Fruit fly (Drosophila melanogaster) whole organism, wandering third instar larva: ENCODE data around the gene Cpsf5.

ENCODE experiments used
- Abd-B ChIP-seq: fragments of >200 bp; optimal IDR thresholded peaks from 2 replicates; lab custom pipeline; 2017; ENCODE audit warnings: missing biosample characterization, missing genetic modification characterization
- CG32264 ChIP-seq: fragments of 200-800 bp; sonication (Bioruptor generic); optimal IDR thresholded peaks from 2 replicates; lab custom pipeline; 2016; ENCODE audit warnings: missing biosample characterization, missing genetic modification characterization
- CG9705 ChIP-seq: fragments of 200-800 bp; sonication (Bioruptor generic); optimal IDR thresholded peaks from 2 replicates; lab custom pipeline; 2018; ENCODE audit warnings: missing biosample characterization, mild to moderate bottlenecking, missing genetic modification characterization
- Dfd ChIP-seq: fragments of >200 bp; optimal IDR thresholded peaks from 2 replicates; lab custom pipeline; 2017; ENCODE audit warnings: missing biosample characterization, missing genetic modification characterization
- Dif ChIP-seq: fragments of 200-275, 200-300 bp; sonication (Bioruptor generic); optimal IDR thresholded peaks from 2 replicates; lab custom pipeline; 2018; ENCODE audit warnings: missing biosample characterization, missing genetic modification characterization; ENCODE audit not compliant: partially characterized antibody
- GATAd ChIP-seq: sonication (Bioruptor generic); optimal IDR thresholded peaks from 2 replicates; lab custom pipeline; 2016; ENCODE audit warnings: missing biosample characterization, missing genetic modification characterization
- HLH106 ChIP-seq: fragments of 200-800 bp; optimal IDR thresholded peaks from 3 replicates; lab custom pipeline; 2019; ENCODE audit warnings: missing biosample characterization, mild to moderate bottlenecking, missing genetic modification characterization, moderate library complexity
- Hnf4 ChIP-seq: fragments of 200-800 bp; sonication (Bioruptor generic); optimal IDR thresholded peaks from 2 replicates; lab custom pipeline; 2016; ENCODE audit warnings: missing biosample characterization, mild to moderate bottlenecking, missing genetic modification characterization
- Hr78 ChIP-seq: fragments of >200 bp; optimal IDR thresholded peaks from 2 replicates; lab custom pipeline; 2017; ENCODE audit warnings: missing biosample characterization, missing genetic modification characterization
- Hr83 ChIP-seq: fragments of 200-300 bp; sonication (Bioruptor generic); optimal IDR thresholded peaks from 2 replicates; lab custom pipeline; 2016; ENCODE audit warnings: missing biosample characterization, mild to moderate bottlenecking, missing genetic modification characterization, moderate library complexity; ENCODE audit not compliant: poor library complexity, severe bottlenecking
- Jra ChIP-seq: sonication (Bioruptor generic); optimal IDR thresholded peaks from 2 replicates; lab custom pipeline; 2016; ENCODE audit warnings: missing biosample characterization, missing genetic modification characterization
- Mio ChIP-seq: sonication (Bioruptor generic); optimal IDR thresholded peaks from 2 replicates; lab custom pipeline; 2016; ENCODE audit warnings: missing biosample characterization, missing genetic modification characterization
- Myc ChIP-seq: fragments of >200 bp; optimal IDR thresholded peaks from 2 replicates; lab custom pipeline; 2017
- N ChIP-seq: fragments of >200 bp; optimal IDR thresholded peaks from 2 replicates; lab custom pipeline; 2018; ENCODE audit warnings: missing biosample characterization, missing external identifiers, missing genetic modification characterization
- OdsH ChIP-seq: fragments of 200-800 bp; sonication (Bioruptor generic); optimal IDR thresholded peaks from 2 replicates; lab custom pipeline; 2016; ENCODE audit warnings: missing biosample characterization, mild to moderate bottlenecking, missing genetic modification characterization
- Rel ChIP-seq, 2 experiments: fragments of 200-800 bp; sonication (Bioruptor generic) in 1 of 2; optimal IDR thresholded peaks; 2 replicates in 1 of 2; 3 replicates in 1 of 2; lab custom pipeline; 2016 to 2019; ENCODE audit warnings: mild to moderate bottlenecking in 2 of 2, missing biosample characterization in 2 of 2, missing genetic modification characterization in 2 of 2, moderate library complexity in 1 of 2
- Sp1 ChIP-seq: fragments of 200-800 bp; sonication (Bioruptor generic); optimal IDR thresholded peaks from 3 replicates; lab custom pipeline; 2019; ENCODE audit warnings: missing biosample characterization, mild to moderate bottlenecking, missing genetic modification characterization, moderate library complexity
- br ChIP-seq: fragments of 200-800 bp; sonication (Bioruptor generic); optimal IDR thresholded peaks from 2 replicates; lab custom pipeline; 2016; ENCODE audit warnings: missing biosample characterization, missing genetic modification characterization
- brk ChIP-seq: fragments of 200-800 bp; sonication (Bioruptor generic); optimal IDR thresholded peaks from 2 replicates; lab custom pipeline; 2016; ENCODE audit warnings: missing biosample characterization, mild to moderate bottlenecking, missing genetic modification characterization
- dl ChIP-seq, 2 experiments: fragments of 175-275, 200-275 bp in 1 of 2; fragments of 200-275 bp in 1 of 2; sonication (Bioruptor generic); optimal IDR thresholded peaks; lab custom pipeline; 2018; ENCODE audit warnings: mild to moderate bottlenecking in 2 of 2, missing biosample characterization in 2 of 2, missing genetic modification characterization in 2 of 2, moderate library complexity in 2 of 2; ENCODE audit not compliant: partially characterized antibody in 2 of 2, insufficient read depth in 1 of 2
- dmrt93B ChIP-seq: fragments of 200-800 bp; sonication (Bioruptor generic); optimal IDR thresholded peaks from 2 replicates; lab custom pipeline; 2018; ENCODE audit warnings: missing biosample characterization, mild to moderate bottlenecking, missing genetic modification characterization
- dsf ChIP-seq: sonication (Bioruptor generic); optimal IDR thresholded peaks from 2 replicates; lab custom pipeline; 2016; ENCODE audit warnings: missing biosample characterization, missing genetic modification characterization, borderline replicate concordance
- ey ChIP-seq: fragments of 200-800 bp; sonication (Bioruptor generic); optimal IDR thresholded peaks from 2 replicates; lab custom pipeline; 2016; ENCODE audit warnings: missing biosample characterization, missing genetic modification characterization
- foxo ChIP-seq, 2 experiments: fragments of 200-800 bp; sonication (Bioruptor generic); optimal IDR thresholded peaks; 2 replicates in 1 of 2; 3 replicates in 1 of 2; lab custom pipeline; 2016 to 2017; ENCODE audit warnings: missing biosample characterization in 2 of 2, missing genetic modification characterization in 2 of 2
- fru ChIP-seq: fragments of 200-800 bp; sonication (Bioruptor generic); optimal IDR thresholded peaks from 3 replicates; lab custom pipeline; 2016; ENCODE audit warnings: missing biosample characterization, mild to moderate bottlenecking, missing genetic modification characterization
- h ChIP-seq: fragments of 200-800 bp; sonication (Bioruptor generic); optimal IDR thresholded peaks from 3 replicates; lab custom pipeline; 2016; ENCODE audit warnings: missing biosample characterization, mild to moderate bottlenecking, missing genetic modification characterization
- jim ChIP-seq: fragments of 175-275, 200-325 bp; sonication (Bioruptor generic); optimal IDR thresholded peaks from 2 replicates; lab custom pipeline; 2016; ENCODE audit warnings: missing biosample characterization, mild to moderate bottlenecking, missing genetic modification characterization
- pan ChIP-seq: fragments of >200 bp; optimal IDR thresholded peaks from 2 replicates; lab custom pipeline; 2017
- psq ChIP-seq: fragments of 200-800 bp; sonication (Bioruptor generic); optimal IDR thresholded peaks from 3 replicates; lab custom pipeline; 2017; ENCODE audit warnings: missing biosample characterization, mild to moderate bottlenecking, missing genetic modification characterization, moderate library complexity
- rgr ChIP-seq: fragments of 200-800 bp; sonication (Bioruptor generic); optimal IDR thresholded peaks from 3 replicates; lab custom pipeline; 2016; ENCODE audit warnings: missing biosample characterization, mild to moderate bottlenecking, missing genetic modification characterization
- sage ChIP-seq: fragments of 200-800 bp; sonication (Bioruptor generic); optimal IDR thresholded peaks from 2 replicates; lab custom pipeline; 2016; ENCODE audit warnings: missing biosample characterization, mild to moderate bottlenecking, missing genetic modification characterization
- sv ChIP-seq: fragments of 200-800 bp; sonication (Bioruptor generic); optimal IDR thresholded peaks from 3 replicates; lab custom pipeline; 2016; ENCODE audit warnings: missing biosample characterization, missing genetic modification characterization
- tai ChIP-seq: sonication (Bioruptor generic); optimal IDR thresholded peaks from 2 replicates; lab custom pipeline; 2016; ENCODE audit warnings: missing biosample characterization, missing genetic modification characterization
- woc ChIP-seq: sonication (Bioruptor generic); optimal IDR thresholded peaks from 2 replicates; lab custom pipeline; 2016; ENCODE audit warnings: missing biosample characterization, mild to moderate bottlenecking, missing genetic modification characterization

Gene Cpsf5

dm6 chr3L:9381602-9382001 is 29.2 kb upstream of the Cpsf5 start, which contains the start of gene Hsp23 (continued):
- TF ChIP-seq tai (GFP tag; lab: Kevin White, UChicago) = no peak
- no peak for TF ChIP-seq Abd-B (GFP tag; lab: Kevin White, UChicago)
- TF ChIP-seq ey = no peak
- peak; percentile 12 for TF ChIP-seq CG32264

DNA sequence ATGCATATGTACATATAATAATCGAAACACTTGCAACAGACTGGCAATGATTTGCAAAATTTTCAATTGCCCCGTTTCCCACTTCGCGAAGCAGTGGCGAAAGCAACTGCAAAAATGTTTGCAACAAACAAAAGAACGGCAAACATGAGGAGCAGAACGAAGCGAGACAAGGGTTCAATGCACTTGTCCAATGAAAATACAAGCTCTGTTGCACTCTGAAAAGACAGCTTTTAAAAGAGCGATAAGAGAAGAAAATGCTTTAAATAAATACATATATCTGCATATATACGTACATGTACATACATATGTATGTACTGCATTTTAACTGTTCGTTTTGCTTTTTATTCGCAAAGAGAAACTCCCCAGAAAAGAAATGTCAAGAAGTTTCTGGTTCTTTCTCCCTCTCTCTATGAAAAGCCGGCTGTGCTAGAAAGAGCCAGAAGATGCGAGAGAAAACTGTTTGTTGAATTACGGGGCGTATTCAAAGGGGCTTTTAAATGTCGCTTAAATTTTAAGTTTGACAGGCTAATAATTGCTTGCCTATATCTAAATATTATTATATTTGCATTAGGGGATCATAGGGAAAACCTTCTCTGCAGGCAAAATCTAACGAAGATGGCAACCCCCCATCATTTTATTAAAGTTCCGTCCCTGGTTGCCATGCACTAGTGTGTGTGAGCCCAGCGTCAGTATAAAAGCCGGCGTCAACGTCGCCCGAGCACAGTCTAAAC is 27.3 kb upstream of the Cpsf5 start, which contains the start of gene Hsp27:
Gene Hsp27, plus strand, starts transcription at position 719 of the 731 bp plus-strand sequence.
- TF ChIP-seq Jra (peak; percentile 98), Hnf4 (GFP tag; lab: Kevin White, UChicago) (peak; percentile 99), ey (peak; percentile 99), HLH106 (tag; lab: Kevin White, UChicago) (peak; percentile 100), GATAd (GFP tag; lab: Kevin White, UChicago) (peak; percentile 96), OdsH (GFP tag; lab: Kevin White, UChicago) (peak; percentile 100), Mio (GFP tag; lab: Kevin White, UChicago) (peak; percentile 93), sage (GFP tag; lab: Kevin White, UChicago) (peak; percentile 99), CG9705 (GFP tag; lab: Kevin White, UChicago) (peak; percentile 98), tai (GFP tag; lab: Kevin White, UChicago) (peak; percentile 96), pan (no peak), Abd-B (GFP tag; lab: Kevin White, UChicago) (no peak), h (peak; percentile 100), Rel (GFP tag; optimal IDR thresholded peaks at IDR 0.05; lab: Kevin White, UChicago) (peak; percentile 99), Rel (tag; optimal IDR thresholded peaks at IDR 0.05; lab: Kevin White, UChicago) (peak; percentile 94), Dif (no peak), N (GFP tag; lab: Kevin White, UChicago) (no peak), Hr78 (GFP tag; lab: Kevin White, UChicago) (no peak), Myc (no peak), woc (GFP tag; lab: Kevin White, UChicago) (peak; percentile 100), brk (GFP tag; lab: Kevin White, UChicago) (peak; percentile 98), sv (GFP tag; lab: Kevin White, UChicago) (peak; percentile 96), psq (peak; percentile 100), dmrt93B (GFP tag; lab: Kevin White, UChicago) (peak; percentile 100), dsf (GFP tag; lab: Kevin White, UChicago) (peak; percentile 96), rgr (peak; percentile 100), br (peak; percentile 100), dl (GFP tag; optimal IDR thresholded peaks at IDR 0.05; lab: Kevin White, UChicago; ENCODE audit: insufficient read depth in 1 of 2, partially characterized antibody in 2 of 2) (no peak), Sp1 (GFP tag; lab: Kevin White, UChicago) (peak; percentile 100), Dfd (no peak), foxo (GFP tag; optimal IDR thresholded peaks at IDR 0.05; lab: Kevin White, UChicago) (peak; percentile 97 to 100), Hr83 (GFP tag; lab: Kevin White, UChicago) (peak; percentile 99), CG32264 (peak; percentile 99), jim (GFP tag; lab: Kevin White, UChicago) (peak; percentile 78), fru (GFP tag; lab: Kevin White, UChicago) (peak; percentile 100)

DNA sequence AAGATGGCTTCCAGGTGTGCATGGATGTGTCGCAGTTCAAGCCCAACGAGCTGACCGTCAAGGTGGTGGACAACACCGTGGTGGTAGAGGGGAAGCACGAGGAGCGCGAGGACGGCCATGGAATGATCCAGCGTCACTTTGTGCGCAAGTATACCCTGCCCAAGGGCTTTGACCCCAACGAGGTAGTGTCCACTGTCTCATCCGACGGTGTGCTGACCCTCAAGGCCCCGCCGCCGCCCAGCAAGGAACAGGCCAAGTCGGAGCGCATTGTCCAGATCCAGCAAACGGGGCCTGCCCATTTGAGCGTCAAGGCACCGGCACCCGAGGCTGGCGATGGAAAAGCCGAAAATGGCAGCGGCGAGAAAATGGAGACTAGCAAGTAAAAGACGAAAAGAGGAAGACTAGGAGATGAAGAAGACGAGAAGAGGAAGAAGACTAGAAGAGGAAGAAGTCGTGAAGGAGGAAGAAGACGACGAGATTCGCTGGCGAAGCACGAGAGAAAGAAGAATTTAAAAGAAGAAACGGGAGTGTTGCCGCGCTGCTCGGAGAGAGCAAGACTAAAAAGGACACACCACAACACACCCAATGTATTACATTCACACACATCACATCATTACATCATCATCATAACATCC is 26.3 kb upstream of the Cpsf5 start:
- no peak for TF ChIP-seq pan
- peak; percentile 54 for TF ChIP-seq psq
- TF ChIP-seq, all 38 proteins: peak for 1
